Fruit fly (Drosophila melanogaster): ENCODE results near the gene Sh.

Gene Sh

DNA sequence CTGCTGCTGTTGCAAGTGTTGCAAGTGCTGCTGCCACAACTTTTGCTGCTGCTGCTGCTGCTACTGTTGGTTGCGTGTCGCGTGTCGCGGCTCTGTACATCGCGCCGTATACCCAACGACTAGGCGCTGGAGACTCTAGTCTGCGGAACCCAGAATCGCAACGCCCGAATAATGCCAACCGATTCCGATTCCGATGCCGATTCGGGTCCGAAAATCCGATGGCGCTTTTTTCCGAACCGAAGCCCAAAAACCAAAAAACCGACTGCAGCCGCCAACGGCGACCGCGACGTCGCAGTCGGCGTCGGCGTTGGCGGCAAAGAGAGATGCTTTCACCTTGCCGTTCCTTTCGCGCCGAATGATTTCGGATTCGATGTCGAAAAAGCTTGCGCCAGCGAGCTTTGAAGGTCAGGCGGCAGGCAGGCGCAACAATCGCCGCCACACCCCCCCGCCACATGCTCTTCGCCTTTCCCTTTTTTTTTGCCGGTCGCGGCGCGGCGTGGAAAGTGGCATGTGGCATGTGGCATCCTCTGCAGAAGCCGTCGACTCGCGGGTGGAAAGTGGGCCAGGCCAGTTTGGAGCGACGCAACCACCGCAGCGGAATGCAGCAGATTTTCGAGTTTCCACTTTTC, at the start of gene Sh:
Gene Sh, minus strand, starts transcription at position 104 of the 629 bp plus-strand sequence.
- TF ChIP-seq noc (tag; optimal IDR thresholded peaks at IDR 0.05): no peak

DNA sequence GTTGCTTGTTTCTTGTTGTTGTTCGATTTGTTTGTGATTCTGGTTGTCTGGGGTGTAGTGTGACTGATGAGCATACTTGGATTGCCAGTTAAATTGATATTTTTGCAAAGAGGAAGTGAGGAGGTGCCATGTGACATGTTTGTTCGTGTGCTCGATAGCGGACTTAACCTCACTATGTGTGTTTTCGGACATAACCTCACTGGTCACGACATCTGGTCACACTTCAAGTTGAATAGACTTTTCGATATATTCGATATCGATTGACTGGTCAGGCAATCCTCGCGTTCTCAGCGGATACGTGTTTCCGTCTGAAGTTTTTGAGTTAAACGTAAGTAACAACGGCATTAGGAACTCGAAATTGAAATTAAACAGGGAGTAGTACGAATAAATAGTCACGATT, 45.6 kb upstream of the Sh start:
- TF ChIP-seq noc (tag; optimal IDR thresholded peaks at IDR 0.05): no peak

DNA sequence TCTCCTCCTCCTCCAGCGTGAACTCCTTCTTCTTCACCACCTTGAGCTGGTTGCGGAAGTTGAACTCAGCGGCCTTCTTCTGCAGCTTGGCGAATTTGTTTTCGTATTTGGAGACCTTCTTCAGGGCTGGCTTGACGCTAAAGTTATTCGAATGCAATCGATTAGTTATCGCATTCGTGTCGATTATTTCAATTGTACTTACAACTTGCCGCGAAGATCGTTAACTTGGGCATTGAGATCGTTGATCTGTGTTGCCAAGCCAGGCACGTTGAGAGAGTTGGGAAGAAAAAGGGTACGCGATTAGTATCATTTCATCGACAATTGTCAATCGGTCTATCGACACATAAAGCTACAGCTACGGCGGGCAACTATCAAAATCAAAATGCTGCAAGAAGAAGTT, 43.6 kb upstream of the Sh start:
- TF ChIP-seq noc (tag; optimal IDR thresholded peaks at IDR 0.05): no peak

DNA sequence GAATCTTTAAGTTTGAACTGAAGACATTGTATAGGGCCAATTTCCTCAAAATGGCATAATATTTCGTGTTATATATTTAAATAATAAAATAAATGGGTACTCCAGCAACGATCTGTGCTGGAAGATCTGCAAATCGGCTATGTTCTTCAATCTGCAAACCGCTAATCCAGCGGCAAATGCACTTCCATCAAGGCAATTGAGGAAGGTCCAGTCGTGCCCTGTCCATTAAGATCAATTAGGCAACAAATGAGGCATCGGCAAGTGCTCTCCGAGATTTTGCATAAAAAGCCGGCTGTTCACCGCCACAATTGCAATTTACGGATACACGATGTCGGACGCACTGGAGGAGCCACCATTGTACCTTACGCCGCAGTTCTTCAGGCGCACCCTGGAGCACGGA, 40.3 kb upstream of the Sh start, which contains the start of gene CG7135:
Gene CG7135, plus strand, starts transcription at position 301 of the 400 bp plus-strand sequence.
- no peak for TF ChIP-seq noc (tag; optimal IDR thresholded peaks at IDR 0.05)

DNA sequence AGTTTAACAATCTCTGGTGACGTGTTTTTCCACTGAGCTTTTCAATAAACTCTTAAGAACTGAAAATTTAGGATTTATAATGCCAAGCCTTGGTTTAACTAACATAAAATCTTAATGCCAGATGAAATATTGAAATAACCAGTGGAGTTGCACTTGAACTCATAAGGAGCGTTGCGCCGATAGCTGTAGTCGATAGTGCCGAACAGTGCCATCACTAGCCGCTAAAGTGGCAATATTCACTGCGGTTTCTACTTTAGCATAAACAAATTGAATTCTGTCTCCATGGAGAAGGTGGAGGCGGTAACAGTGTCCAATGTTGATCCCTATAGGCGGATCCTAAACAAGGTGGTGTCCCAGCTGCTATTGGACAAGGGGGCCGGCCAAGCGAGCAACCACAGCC, 38.7 kb upstream of the Sh start, which contains the start of gene Taf8:
Gene Taf8, plus strand, starts transcription at position 193 of the 400 bp plus-strand sequence.
- no peak for TF ChIP-seq noc (tag; optimal IDR thresholded peaks at IDR 0.05)

DNA sequence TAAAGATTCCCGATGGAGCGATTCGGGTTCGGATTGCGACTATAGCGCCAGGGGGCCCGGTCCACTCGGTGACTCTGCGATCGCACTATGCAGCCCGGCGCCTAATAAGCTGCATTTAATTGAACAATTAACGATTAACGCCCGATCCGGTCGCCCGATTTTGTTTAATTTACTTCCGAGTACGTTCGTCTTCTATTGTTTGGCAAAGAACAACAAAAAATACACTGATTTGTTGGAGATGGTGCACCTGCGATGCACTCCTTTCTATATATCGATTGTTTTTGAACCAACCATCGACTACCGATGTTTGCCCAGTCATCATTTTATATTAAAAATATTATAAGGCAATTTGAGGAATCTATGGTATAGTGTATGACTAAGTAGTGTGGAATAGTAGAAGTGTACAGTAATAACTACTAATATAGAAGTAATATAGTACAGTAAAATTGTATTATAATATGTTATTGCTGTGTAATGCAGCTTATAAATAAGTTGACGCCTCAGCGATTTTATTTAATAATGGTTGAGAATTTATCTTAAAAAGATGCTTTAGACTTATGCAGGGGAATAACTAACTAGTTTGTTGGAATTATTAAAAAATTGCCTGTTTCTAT, 38.2 kb upstream of the Sh start, which contains the start of gene Mvb12:
Gene Mvb12, minus strand, starts transcription at position 217 of the 614 bp plus-strand sequence.
- TF ChIP-seq noc (tag; optimal IDR thresholded peaks at IDR 0.05): peak; percentile 21

DNA sequence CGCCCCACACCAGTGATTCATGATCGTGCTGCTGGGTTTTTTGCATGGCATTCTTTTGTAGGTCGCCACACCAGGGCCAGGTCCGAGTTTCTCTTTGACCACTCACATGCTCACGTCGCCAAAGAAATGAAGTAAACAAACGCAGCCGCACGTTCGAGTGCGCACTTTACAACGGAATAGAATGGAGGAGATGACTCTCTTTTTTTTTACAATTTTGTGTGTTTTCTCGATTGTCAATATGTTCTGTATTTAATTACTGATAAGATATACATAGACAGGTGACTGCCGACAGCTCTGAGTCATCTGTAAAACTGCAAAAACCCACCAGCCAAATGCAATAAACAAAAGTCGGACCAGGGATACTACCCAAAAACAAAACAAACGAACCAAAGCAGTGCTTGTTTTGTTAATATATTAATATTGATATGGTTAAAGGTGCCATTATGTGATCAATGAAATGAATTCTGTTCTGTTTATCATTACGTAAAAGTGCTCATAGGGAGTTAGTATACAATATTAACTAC, 37.2 kb upstream of the Sh start:
- no peak for TF ChIP-seq noc (tag; optimal IDR thresholded peaks at IDR 0.05)

DNA sequence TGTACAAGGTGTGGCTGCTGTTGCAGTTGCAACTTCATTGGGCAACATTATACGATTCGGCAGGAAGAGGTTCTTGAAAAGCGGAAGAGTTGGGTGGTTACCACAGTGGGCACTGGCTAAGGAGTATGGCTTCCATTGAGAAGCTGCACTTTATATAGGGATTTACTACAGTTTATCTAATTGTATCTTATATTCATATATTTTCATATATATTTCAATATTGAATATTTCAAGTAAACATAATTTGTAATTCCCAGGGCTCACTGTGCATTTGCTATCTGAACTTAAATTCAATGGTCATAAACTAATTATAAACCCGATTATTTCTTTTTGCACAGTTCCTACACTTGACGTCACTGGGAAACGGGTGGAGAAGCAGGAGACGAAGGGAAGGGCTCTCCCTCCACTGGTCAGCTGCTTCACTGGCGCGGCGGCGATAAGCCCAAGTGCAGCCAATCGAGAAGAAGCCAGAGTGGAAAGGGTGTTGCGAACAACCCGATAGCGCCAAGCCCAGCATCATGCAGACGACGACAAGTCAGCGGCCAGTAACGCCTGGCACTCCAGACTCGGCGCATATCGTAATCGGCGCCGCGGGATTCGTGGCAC, 31.8 kb upstream of the Sh start:
- peak; percentile 87 for TF ChIP-seq noc (tag; optimal IDR thresholded peaks at IDR 0.05)

DNA sequence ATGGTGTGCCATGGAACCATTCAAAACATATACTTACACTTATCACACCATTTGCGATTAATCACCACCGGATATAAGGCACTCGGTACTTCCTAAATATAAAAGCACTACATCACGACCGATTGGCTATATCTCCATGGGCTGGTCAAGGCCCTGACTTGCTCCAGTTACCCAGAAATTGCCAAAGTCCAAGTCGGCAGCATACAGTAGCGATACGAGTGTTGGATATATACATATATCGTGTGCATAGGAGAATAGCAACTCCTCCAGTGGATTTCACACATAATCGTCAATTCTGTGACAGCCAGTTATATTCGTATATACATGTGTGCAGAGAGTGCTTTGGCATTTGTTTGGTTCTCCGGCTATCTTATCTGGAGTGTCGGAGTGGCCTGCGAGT, 31.1 kb upstream of the Sh start:
- TF ChIP-seq noc (tag; optimal IDR thresholded peaks at IDR 0.05): no peak

DNA sequence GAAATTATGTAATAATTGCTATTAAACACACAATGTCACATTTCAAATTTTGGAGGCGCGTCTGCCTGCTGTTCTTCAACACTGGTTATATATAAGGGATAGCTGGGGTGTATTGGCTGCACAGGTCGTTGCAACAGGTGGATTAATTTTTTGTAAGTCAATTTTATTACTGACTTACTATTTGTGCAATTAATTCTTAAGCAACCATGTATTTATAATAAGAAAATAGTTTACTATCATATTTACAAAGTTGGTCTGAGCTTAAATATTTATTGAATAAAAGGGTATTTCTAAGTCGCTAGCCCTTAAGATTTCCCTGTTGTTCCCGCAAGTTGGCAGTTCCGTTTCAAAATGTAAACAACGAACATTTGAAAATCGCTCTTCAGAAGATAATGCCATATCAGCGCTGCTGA, 29.8 kb upstream of the Sh start, which contains the start of gene RhoGAP16F:
Gene RhoGAP16F, plus strand, starts transcription at position 336 of the 413 bp plus-strand sequence.
- peak; percentile 81 for TF ChIP-seq noc (tag; optimal IDR thresholded peaks at IDR 0.05)

DNA sequence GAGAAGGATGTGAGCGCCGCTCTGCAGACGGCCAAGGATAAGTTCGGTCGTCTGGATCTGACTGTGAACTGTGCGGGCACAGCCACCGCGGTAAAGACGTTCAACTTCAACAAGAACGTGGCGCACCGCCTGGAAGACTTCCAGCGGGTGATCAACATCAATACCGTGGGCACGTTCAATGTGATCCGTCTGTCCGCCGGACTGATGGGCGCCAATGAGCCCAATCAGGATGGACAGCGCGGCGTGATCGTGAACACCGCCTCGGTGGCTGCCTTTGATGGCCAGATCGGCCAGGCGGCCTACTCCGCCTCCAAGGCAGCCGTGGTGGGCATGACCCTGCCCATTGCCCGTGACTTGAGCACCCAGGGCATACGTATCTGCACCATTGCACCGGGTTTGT, 29.1 kb upstream of the Sh start:
- TF ChIP-seq noc (tag; optimal IDR thresholded peaks at IDR 0.05): no peak

DNA sequence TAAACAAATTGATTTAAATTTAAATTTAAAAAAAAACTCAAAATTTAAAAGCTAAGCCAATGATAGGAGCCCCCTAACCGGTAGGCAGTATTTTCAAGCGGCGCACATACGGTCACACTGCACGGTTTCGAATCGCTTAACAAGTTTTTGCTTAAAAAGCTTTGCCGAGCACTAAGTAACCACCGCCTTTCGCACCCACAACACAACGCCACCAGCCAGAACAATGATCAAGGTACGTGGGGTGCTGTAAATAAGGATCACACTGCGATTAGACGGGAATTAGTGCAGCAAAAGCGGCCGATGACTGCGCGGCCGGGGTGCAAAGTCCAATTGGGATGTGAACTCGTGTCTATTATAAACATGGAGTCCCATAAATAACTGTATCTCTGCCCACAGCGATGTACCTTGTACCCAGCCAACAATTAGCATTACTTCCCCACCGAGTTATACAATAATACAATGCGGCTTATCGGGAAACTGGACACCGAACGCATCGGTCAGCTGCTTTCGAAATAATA, 28.2 kb upstream of the Sh start, which contains the start of gene scu:
Gene scu, plus strand, starts transcription at position 101 of the 518 bp plus-strand sequence.
- TF ChIP-seq noc (tag; optimal IDR thresholded peaks at IDR 0.05): peak; percentile 29

DNA sequence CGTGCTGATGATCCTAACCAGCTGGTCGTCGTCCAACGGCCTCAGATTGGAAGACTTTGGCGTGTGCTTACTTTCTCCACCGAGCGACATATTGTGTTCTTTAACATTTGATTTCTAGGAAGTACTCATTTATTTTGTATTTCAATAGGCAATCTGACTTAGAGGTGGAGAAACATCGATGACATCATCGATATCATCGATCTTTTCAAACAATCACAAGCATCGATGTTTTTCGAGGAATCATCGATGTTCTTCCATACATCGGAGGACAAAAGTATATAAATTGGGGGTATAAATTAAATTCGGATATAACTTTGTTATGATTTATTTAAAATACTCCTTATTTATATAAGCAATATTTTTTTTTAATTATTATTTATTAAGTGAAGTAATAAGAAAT, 27.3 kb upstream of the Sh start, which contains the start of gene Swt1:
Gene Swt1, minus strand, starts transcription at position 177 of the 400 bp plus-strand sequence.
- TF ChIP-seq noc (tag; optimal IDR thresholded peaks at IDR 0.05): no peak

DNA sequence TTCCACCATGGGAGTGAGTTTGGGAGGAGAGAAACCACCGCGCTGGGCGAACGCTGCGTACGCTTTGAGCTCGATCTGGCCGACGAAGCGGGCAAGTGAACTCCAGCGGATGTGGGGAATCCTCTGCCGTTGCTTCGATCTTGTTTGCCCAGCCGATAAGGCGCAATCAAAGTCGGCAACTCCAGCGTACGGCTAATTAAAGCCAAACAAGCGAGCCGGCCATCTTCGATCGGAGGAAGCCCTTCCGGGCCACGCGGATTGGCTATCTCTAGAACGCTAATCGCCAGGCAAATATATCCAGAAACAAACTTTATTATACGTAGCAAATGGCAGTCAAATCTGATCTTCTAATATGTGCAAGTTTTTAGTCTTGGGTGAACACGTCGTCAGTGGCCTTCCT, 25.4 kb upstream of the Sh start, which contains the start of gene CG7536:
Gene CG7536, minus strand, starts transcription at position 101 of the 400 bp plus-strand sequence.
- no peak for TF ChIP-seq noc (tag; optimal IDR thresholded peaks at IDR 0.05)

DNA sequence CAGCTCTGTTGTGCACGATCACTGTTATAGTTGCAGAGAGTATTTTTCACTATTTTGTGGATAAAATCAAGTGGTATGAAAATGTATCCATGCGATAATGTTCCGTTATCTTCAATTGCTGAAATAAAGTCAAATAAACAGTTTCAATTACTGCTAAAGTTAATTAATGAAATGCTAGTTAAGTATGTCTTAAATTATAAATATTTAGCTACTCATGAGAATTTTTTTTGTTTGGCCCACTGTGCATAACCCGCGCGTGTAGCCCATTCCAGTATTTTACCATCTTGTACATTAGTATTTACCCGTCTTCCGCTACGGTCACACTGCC, 22.4 kb upstream of the Sh start, which contains the start of gene Ada3:
Gene Ada3, plus strand, starts transcription at position 292 of the 328 bp plus-strand sequence.
- TF ChIP-seq noc (tag; optimal IDR thresholded peaks at IDR 0.05): peak; percentile 84
